Fruit fly (Drosophila melanogaster) S2 (cell line): ENCODE results near the gene CG15333.

ENCODE experiments used
- CG8478 ChIP-seq: fragments of >200 bp; optimal IDR thresholded peaks from 2 replicates; lab custom pipeline; 2018
- CTCF ChIP-seq, 2 experiments: fragments of >200 bp; optimal IDR thresholded peaks; 2 replicates each; lab custom pipeline; 2018

dm6 chrX:7979202-7979601 lies 41.9 kb downstream of the CG15333 start:
- TF ChIP-seq CG8478 (lab: Kevin White, UChicago) (no peak), CTCF (optimal IDR thresholded peaks at IDR 0.05; lab: Kevin White, UChicago) (no peak)
